Worm (Caenorhabditis elegans) whole organism, L4/young adult: ENCODE measurements around the gene tbc-20.

ENCODE experiments used
- dao-5 ChIP-seq: sonication (generic microtip); optimal IDR thresholded peaks from 2 replicates; lab custom pipeline; 2016; ENCODE audit warnings: missing genotype, missing genetic modification characterization, moderate library complexity, missing compliant biosample characterization
- him-1 ChIP-seq: sonication (generic microtip); optimal IDR thresholded peaks from 2 replicates; lab custom pipeline; 2016; ENCODE audit warnings: missing genotype, missing genetic modification reagents, missing genetic modification characterization, missing compliant biosample characterization

ce11 chrII:14752187-14752959 is 45.9 kb upstream of the tbc-20 start, which contains the start of gene smg-9:
- no peak for TF ChIP-seq dao-5 (tag; lab: Kevin White, UChicago)
- TF ChIP-seq him-1, result no peak
